Worm (Caenorhabditis elegans) whole organism, dauer: ENCODE results near the gene sra-33.

ENCODE experiments used
- unc-62 ChIP-seq: sonication (generic microtip); optimal IDR thresholded peaks from 2 replicates; lab custom pipeline; 2017; ENCODE audit warnings: missing biosample characterization, missing genetic modification reagents, missing genetic modification characterization

Gene sra-33

ce11 chrII:4537141-4537540, at the start of gene sra-33:
Gene sra-33 (minus strand): TSS chrII:4537241.
- no peak for TF ChIP-seq unc-62 (GFP tag; lab: Kevin White, UChicago)

- TF ChIP-seq unc-62 (GFP tag; lab: Kevin White, UChicago), result no peak
Observed at ce11 chrII:4585327-4585726, 48.3 kb upstream of the sra-33 start.

ce11 chrII:4584313-4584712, 47.3 kb upstream of the sra-33 start:
- no peak for TF ChIP-seq unc-62 (GFP tag; lab: Kevin White, UChicago)

- TF ChIP-seq unc-62 (GFP tag; lab: Kevin White, UChicago), result no peak
Observed at ce11 chrII:4583203-4583912, 46.3 kb upstream of the sra-33 start.

ce11 chrII:4581090-4581489, 44.0 kb upstream of the sra-33 start:
- TF ChIP-seq unc-62 (GFP tag; lab: Kevin White, UChicago), result no peak

- no peak for TF ChIP-seq unc-62 (GFP tag; lab: Kevin White, UChicago)
Observed at ce11 chrII:4579920-4580474, 43.0 kb upstream of the sra-33 start.

ce11 chrII:4579375-4579774, 42.3 kb upstream of the sra-33 start:
- no peak for TF ChIP-seq unc-62 (GFP tag; lab: Kevin White, UChicago)

- TF ChIP-seq unc-62 (GFP tag; lab: Kevin White, UChicago), result no peak
Observed at ce11 chrII:4577391-4577790, 40.4 kb upstream of the sra-33 start.

- no peak for TF ChIP-seq unc-62 (GFP tag; lab: Kevin White, UChicago)
Observed at ce11 chrII:4575579-4575978, 38.5 kb upstream of the sra-33 start.

- TF ChIP-seq unc-62 (GFP tag; lab: Kevin White, UChicago), result no peak
Observed at ce11 chrII:4574658-4575057, 37.6 kb upstream of the sra-33 start.

- no peak for TF ChIP-seq unc-62 (GFP tag; lab: Kevin White, UChicago)
Observed at ce11 chrII:4573084-4573483, 36.0 kb upstream of the sra-33 start.

ce11 chrII:4572579-4572978, 35.5 kb upstream of the sra-33 start:
- no peak for TF ChIP-seq unc-62 (GFP tag; lab: Kevin White, UChicago)

ce11 chrII:4571868-4572267, 34.8 kb upstream of the sra-33 start, which contains the start of gene vab-1:
Gene vab-1 (plus strand): TSS chrII:4572000.
- no peak for TF ChIP-seq unc-62 (GFP tag; lab: Kevin White, UChicago)

- TF ChIP-seq unc-62 (GFP tag; lab: Kevin White, UChicago), result no peak
Observed at ce11 chrII:4571112-4571511, 34.1 kb upstream of the sra-33 start.

- no peak for TF ChIP-seq unc-62 (GFP tag; lab: Kevin White, UChicago)
Observed at ce11 chrII:4566237-4566636, 29.2 kb upstream of the sra-33 start.

ce11 chrII:4565205-4565604, 28.2 kb upstream of the sra-33 start:
- TF ChIP-seq unc-62 (GFP tag; lab: Kevin White, UChicago), result no peak

- TF ChIP-seq unc-62 (GFP tag; lab: Kevin White, UChicago), result no peak
Observed at ce11 chrII:4562503-4563000, 25.5 kb upstream of the sra-33 start, which contains the start of gene dao-2. Gene dao-2 (plus strand): TSS chrII:4562950.
